Worm (Caenorhabditis elegans): ENCODE results near the gene hlh-32.

- TF ChIP-seq mab-5 (tag; optimal IDR thresholded peaks at IDR 0.05) (no peak), mls-2 (tag; optimal IDR thresholded peaks at IDR 0.05) (no peak), elt-3 (tag; optimal IDR thresholded peaks at IDR 0.05) (no peak)
Observed at ce11 chrIV:16172786-16173371, 40.6 kb downstream of the hlh-32 start.
